Comparison of ENCODE assay signal across 2 fruit fly cellular contexts in genomic region chrX:20582821-20583607, dm6.
TF ChIP-seq lines count a peak whose summit lies in the region.

No protein-coding gene starts in this region.

- peak; percentile 34 to 53 for TF ChIP-seq CTCF in S2 (optimal IDR thresholded peaks at IDR 0.05; lab: Kevin White, UChicago)
- peak; percentile 70 for TF ChIP-seq CTCF in whole organism, embryonic (GFP tag; optimal IDR thresholded peaks at IDR 0.05; lab: Kevin White, UChicago)

TF ChIP-seq in whole organism, embryonic, 481 proteins besides CTCF, POLR2A, EP300 and RAD21:
- TF ChIP-seq MTF-1 (GFP tag; optimal IDR thresholded peaks at IDR 0.05; lab: Kevin White, UChicago; ENCODE audit: borderline replicate concordance) (no peak), tll (GFP tag; optimal IDR thresholded peaks at IDR 0.05; lab: Kevin White, UChicago) (no peak), ewg (GFP tag; optimal IDR thresholded peaks at IDR 0.05; lab: Kevin White, UChicago) (peak; percentile 52), abd-A (tag; optimal IDR thresholded peaks at IDR 0.05; lab: Kevin White, UChicago) (peak; percentile 74), CG1832 (GFP tag; optimal IDR thresholded peaks at IDR 0.05; lab: Kevin White, UChicago) (peak; percentile 75), CG10321 (GFP tag; IDR thresholded peaks at IDR 0.05; lab: Robert Waterston, UW) (peak; percentile 38; the same call in 1 of the 2 replicates), Nf-YB (GFP tag; optimal IDR thresholded peaks at IDR 0.05; lab: Kevin White, UChicago) (peak; percentile 97), seq (GFP tag; IDR thresholded peaks at IDR 0.05; lab: Robert Waterston, UW) (peak; percentile 91), cg (GFP tag; optimal IDR thresholded peaks at IDR 0.05; lab: Kevin White, UChicago) (peak; percentile 44), hb (GFP tag; IDR thresholded peaks at IDR 0.05; lab: Robert Waterston, UW; ENCODE audit: partially characterized antibody) (no peak), run (tag; optimal IDR thresholded peaks at IDR 0.05; lab: Kevin White, UChicago) (peak; percentile 64), CoRest (tag; optimal IDR thresholded peaks at IDR 0.05; lab: Kevin White, UChicago) (no peak), Nf-YC (tag; optimal IDR thresholded peaks at IDR 0.05; lab: Kevin White, UChicago) (peak; percentile 97), Deaf1 (tag; optimal IDR thresholded peaks at IDR 0.05; lab: Kevin White, UChicago) (peak; percentile 32), pros (GFP tag; optimal IDR thresholded peaks at IDR 0.05; lab: Kevin White, UChicago) (peak; percentile 60)
